Fruit fly (Drosophila melanogaster): ENCODE results near the gene CG46394.

dm6 chr3L:11636829-11637228 is 36.7 kb downstream of the CG46394 start:
- no peak for TF ChIP-seq psq (optimal IDR thresholded peaks at IDR 0.05)
- TF ChIP-seq pan (optimal IDR thresholded peaks at IDR 0.05), result no peak
- no peak for TF ChIP-seq usp (GFP tag; optimal IDR thresholded peaks at IDR 0.05)
- no peak for TF ChIP-seq EcR (GFP tag; optimal IDR thresholded peaks at IDR 0.05)

All from whole organism.